Fruit fly (Drosophila melanogaster): ENCODE data around the gene wrm2.

Gene wrm2

DNA sequence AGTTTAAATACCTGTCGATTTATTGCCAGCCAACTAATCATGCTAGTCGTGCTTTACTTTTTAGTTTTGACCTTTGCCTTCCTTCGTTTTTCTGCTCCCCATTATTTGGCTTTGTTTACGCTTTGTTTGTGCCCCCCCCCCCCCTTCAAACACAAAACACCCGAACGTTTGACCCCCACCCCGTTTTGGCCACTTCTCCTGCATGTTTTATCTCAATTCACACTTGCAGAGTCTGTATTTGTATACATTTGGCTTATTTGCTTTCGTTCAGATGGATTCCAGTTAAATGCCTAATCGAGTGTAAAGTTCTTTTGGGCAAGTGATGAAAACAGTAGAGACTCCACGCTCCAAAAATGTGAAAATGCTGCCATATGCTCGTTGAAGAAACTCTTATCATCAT is 14.3 kb upstream of the wrm2 start:
- peak; percentile 45 for TF ChIP-seq noc (tag; optimal IDR thresholded peaks at IDR 0.05)

DNA sequence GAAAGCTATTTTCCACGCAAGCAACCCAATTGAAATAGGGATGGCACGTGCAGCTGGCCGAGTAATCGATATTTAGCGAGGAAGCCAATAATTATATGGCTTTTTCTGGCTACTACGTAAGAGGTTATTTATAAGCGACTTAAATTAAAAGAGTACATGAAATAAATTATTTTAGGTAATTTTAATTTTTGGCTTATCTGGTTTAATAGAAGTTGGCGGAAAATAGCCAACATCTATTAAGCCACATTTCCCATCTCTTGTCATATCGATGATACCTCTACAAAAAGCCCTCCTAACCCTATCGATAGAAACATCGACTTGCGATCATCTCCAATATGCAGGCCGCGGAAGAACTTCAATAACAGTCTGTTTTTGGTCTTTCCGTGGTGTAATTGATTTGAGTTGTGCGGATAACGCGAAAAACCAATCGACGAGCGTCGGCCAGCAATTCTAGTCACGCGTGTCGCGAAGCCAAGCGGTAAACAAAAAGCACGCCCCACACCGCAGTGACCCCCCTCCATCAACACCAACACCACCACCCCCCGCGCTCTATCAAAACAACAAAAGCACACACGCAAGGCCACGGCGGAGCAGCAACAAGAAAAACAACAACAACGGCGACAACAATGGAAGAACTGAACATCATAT is 13.1 kb upstream of the wrm2 start, which contains the start of the genes Srp19 and qm:
Gene Srp19 (minus strand): TSS at position 51 of the 648 bp plus-strand sequence.
Gene qm (plus strand): TSS at position 330 of the 648 bp plus-strand sequence.
- peak; percentile 33 for TF ChIP-seq noc (tag; optimal IDR thresholded peaks at IDR 0.05)

DNA sequence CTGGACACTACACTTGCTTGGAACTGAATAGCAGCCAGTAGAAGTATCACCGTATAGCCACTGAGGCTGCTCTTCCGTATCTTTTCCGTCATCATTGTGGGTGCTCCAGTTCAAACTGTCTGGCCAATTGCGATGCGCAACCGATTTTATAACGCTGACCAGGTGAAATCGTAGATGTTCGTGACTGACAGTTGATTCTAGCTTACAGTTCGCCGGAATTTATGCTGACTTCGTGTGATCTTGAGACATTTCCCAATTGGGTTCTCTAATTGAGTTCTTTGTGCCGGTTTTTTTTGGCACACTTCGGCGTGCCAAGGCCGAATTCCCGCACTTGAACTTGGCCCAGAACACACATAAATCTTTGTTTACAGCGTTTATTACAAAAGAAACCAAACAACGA is 11.9 kb upstream of the wrm2 start, which contains the start of gene CG14834:
Gene CG14834 (minus strand): TSS at position 173 of the 400 bp plus-strand sequence.
- TF ChIP-seq noc (tag; optimal IDR thresholded peaks at IDR 0.05) = no peak

DNA sequence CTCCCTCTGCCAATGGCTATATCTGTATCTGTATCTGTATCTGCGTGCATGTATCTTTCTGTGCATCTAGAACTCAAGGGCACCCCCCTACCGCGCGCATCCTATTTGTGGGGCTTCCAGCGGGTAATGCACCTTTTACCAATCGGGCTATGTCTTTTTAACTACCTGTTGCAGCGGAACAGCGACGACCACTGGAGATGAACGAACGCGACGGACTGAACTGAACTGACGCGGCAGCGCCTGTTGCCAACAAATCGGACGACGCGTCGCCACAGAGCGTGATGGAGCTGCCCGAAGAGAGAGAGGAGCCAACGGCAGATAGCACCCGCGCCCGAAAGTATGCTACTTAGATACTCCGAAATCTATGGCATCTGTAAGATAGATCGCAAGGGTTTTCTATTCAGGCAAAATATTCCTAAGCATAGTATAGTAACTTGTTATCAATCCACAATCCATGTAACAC is 10.0 kb upstream of the wrm2 start, which contains the start of gene Cln7:
Gene Cln7 (minus strand): TSS at position 219 of the 463 bp plus-strand sequence.
- TF ChIP-seq noc (tag; optimal IDR thresholded peaks at IDR 0.05) = peak; percentile 64

DNA sequence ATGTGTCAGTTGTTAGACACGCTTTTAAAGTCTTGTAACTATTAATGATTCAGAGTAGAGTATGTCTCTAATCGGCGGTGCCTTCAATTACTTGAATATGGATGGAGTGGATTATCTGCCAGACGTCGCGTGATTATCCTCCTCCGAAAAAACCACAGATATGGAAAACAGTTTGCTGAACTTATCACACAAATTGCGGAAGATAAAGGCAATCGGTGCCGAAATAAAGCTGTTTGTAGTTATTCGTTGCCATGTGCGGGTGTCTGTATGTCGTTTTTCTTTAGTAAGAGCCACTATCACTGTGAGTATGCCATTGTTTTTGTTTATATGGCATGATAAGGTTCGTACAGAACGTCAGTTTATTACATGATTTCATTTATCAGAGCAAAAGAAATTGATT is 9.0 kb upstream of the wrm2 start:
- TF ChIP-seq noc (tag; optimal IDR thresholded peaks at IDR 0.05) = no peak

DNA sequence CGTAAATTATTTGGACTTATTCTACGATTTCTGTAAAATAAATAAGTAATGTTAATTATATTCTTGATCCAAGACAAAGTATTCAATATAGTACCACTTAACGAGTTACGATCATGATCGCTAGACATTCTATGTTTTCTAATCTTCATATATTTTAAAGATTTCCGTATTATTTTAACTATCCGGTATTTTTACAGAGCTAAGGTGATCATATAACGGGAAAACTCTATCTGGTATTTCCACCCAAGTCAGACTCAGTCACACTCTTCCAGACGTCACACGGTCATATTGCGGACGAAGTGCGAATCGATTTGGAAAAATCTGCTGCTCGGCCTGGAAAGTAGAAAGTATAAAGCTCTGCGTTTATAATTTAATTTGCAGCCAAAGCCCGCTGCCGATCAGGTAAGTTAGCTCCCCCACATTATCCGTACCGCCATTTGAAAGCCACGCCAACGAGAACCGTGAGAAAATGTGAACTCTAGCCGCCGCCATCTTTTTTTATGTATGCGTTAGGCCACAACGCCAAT is 4.3 kb upstream of the wrm2 start, which contains the start of the genes lark and eco:
Gene lark (plus strand): TSS at position 51 of the 527 bp plus-strand sequence.
Gene eco (minus strand): TSS at position 125 of the 527 bp plus-strand sequence.
- no peak for TF ChIP-seq noc (tag; optimal IDR thresholded peaks at IDR 0.05)

DNA sequence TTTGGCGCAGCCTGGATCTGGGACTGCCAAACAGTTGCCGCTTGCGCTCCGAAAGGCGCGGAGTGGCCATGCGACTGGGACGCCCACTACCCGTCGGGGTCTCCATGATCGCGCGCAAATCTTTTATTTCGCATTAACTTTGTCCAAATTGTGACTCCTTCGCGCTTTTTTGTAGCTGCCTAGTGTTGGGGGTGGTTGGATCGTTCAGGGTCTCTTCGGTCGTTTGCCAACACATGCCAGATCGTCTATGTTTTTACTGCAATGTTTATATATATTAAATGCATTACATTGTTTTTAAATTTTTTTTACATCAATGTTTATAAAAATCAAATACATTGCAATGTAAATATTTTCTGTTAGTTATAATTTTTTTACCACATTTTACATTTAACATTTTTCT is 3.8 kb upstream of the wrm2 start:
- no peak for TF ChIP-seq noc (tag; optimal IDR thresholded peaks at IDR 0.05)

DNA sequence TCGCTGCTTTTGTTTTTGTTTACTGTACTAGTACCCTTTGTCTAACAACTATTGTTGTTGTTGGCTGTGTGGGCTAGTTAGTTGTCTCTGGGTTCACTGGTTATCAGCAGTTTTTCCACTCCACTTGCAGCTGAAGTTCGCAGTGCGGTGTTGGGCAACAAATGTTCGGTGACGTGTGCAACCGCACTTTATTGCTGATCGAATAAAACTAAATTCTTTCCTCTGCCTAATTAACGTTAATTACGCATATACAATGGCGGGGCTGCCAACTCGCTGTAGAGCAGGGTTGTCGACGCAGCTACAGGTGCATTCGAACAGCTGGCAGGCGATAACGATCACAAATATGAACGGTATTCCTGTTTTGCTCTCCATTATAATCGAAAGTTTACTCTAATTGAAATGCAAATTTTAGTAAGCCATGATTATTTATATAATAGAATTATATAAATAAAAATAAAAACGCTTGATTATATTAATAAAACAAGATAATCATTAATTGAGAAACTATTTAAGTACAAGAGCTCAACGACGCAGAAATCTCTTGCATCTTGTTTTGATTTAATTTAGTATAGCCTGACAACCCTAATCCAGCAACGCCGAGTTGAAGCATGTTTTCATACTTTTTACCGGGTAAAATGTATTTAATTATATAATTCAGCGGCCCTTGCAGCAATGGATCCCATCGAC is 6.3 kb downstream of the wrm2 start, which contains the start of the genes mrva, CG42307 and mus312:
Gene mrva (minus strand): TSS at position 276 of the 687 bp plus-strand sequence.
Gene CG42307 (plus strand): TSS at position 566 of the 687 bp plus-strand sequence.
Gene mus312 (plus strand): TSS at position 566 of the 687 bp plus-strand sequence.
- no peak for TF ChIP-seq noc (tag; optimal IDR thresholded peaks at IDR 0.05)

DNA sequence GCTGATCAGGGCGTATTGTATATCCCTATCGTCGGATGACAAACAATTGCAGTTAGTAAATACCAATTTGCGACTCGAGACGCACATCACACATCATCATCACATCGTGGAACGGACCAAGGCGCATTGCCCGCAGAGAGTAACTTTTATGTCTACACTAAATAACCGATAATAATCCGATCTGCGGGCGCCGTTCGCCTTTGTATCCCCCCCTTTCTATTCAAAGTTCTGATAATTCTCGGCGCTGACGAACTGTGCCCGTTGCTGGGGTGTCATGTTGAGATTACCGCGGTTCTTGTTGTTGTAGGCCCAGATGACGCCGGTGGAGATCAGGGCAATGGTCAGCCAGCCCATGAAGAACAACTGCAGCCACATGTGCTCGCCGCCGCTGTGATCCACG is 8.3 kb downstream of the wrm2 start:
- no peak for TF ChIP-seq noc (tag; optimal IDR thresholded peaks at IDR 0.05)

DNA sequence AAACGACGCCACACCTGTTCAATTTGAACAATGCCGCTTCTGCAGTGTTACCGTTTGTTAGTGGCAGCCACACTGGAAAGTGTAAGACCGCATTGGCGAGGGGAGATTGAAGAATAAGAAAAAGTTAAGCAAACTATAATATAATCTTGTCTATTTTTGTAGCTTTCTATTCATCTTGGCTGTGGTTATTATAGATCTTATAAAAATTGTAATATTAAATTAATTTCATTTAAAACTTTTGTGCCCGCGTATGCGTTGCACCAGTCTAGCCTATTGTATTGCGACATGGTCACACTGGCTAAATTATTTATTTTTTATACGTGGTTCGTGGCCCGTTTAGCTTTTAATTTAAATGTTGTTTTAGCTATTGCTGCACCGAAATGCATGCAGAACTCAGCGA is 11.7 kb downstream of the wrm2 start, which contains the start of the genes RhoGEF4 and Rint1:
Gene RhoGEF4 (minus strand): TSS at position 64 of the 400 bp plus-strand sequence.
Gene Rint1 (plus strand): TSS at position 272 of the 400 bp plus-strand sequence.
- TF ChIP-seq noc (tag; optimal IDR thresholded peaks at IDR 0.05) = peak; percentile 42

DNA sequence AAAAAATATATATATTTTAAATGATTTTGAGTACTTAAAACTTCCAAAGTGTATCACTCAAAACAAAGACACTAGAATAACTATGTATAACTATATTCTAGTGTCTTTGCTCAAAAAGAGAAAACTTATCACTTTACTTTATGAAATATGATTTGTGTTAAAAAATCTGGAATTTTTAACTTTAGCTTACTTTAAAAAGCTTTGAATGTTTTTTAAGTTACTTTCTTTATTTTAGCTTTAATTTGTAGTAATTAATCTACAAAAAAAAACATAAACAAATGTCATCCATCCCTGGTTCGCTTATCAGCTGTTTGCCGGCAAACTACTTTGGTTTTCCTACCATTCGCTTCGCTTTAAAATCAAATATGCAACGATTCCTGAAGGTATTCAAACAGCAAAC is 15.3 kb downstream of the wrm2 start, which contains the start of gene CG8607:
Gene CG8607 (plus strand): TSS at position 301 of the 400 bp plus-strand sequence.
- no peak for TF ChIP-seq noc (tag; optimal IDR thresholded peaks at IDR 0.05)

DNA sequence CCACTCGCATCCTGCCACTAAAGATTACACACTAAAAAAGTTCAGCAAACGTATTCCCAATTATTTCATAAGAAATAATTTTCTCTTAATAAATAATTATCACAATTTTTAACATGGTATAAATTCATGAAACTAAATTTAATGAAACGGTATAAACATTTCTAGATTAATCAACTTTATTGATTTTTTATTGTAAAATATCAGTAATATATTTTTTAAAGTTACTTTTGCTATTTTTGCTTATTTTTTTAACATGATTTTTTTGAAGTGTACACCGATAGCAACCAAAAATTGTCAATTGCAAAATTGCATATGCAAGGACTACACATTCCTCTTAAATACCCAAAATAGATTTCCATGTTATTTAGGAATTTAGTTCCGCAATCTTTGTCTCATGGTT is 20.9 kb downstream of the wrm2 start:
- TF ChIP-seq noc (tag; optimal IDR thresholded peaks at IDR 0.05) = no peak

DNA sequence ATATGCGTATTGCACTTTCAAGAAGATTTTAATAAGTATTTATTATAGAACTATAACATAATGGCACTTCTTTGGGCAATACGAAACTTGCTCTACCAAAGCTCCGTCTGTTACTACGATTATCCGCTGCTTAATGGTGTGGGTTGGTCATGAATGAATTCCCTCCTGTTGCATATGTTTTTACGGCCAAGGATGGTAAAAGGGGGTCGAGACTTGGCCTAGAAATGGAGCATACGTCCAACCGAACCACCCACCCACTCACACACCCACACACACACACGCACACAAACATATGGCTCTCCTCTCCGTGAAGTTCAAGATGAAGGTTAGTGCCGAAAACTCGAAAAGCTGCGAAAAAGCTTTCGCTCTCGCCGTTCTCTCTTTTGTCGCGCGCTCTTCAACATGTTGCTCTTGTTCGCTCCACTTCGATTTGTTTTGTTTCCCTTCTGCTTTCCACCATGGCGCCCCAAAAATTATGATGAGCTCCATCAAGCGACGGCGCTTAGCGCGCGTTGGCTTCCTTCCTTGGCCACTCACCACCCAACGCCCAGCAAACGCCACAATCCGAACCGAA is 21.4 kb downstream of the wrm2 start:
- no peak for TF ChIP-seq noc (tag; optimal IDR thresholded peaks at IDR 0.05)

DNA sequence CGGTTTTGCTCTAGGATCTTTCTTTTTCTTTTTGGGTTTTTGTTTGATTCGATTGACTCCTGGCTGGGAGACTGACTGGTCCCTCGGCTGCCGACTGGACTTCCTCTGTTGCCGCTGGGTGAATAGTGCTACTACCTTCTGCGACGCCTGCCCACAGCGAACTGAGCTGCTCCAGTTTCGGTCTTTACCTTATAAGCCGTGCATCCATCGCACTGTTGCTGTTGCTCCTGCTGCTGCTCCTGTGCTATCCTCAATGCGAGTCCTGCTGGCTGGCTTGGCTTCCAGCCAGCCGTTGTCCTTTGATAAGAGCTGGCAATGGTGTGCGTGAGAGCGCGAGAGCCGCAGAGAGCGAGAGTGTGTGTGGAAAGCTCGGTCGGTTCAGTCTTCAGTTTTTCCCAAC is 22.3 kb downstream of the wrm2 start, which contains the start of gene unc-13-4A:
Gene unc-13-4A (minus strand): TSS at position 143 of the 400 bp plus-strand sequence.
- no peak for TF ChIP-seq noc (tag; optimal IDR thresholded peaks at IDR 0.05)

DNA sequence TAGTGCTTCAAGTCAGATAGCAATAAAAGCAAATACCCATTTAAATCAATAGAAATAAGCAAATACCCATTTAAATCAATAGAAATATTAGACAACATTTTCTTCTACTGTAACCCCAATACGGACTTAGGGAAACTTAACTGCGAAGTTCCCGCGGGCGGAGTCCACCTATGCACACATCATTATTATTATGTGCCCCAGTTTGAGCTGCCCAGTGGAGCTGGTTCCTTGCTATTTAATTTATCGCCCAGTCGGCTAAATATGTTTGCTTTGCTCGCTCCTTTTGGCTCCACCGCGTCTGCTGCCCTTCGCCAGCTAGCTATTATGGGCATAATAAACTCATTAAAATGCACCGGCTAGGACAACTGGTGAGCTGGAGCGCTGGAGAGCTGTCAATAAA is 34.4 kb downstream of the wrm2 start:
- TF ChIP-seq noc (tag; optimal IDR thresholded peaks at IDR 0.05) = no peak

All from whole organism, larva.